Worm (Caenorhabditis elegans) whole organism, midembryonic: ENCODE data around the gene K07D4.9.

Experiments used
- cog-1 ChIP-seq: sonication (generic microtip); optimal IDR thresholded peaks from 2 replicates; lab custom pipeline; 2016; ENCODE audit warnings: missing genetic modification characterization, missing compliant biosample characterization
- flt-1 ChIP-seq: fragments of 200-800 bp; sonication (Bioruptor generic); IDR thresholded peaks from 2 replicates; pipeline ENCODE4 v1.3.6; 2022; ENCODE audit warnings: missing genetic modification characterization, missing compliant biosample characterization

ce11 chrII:4018617-4019016 lies 9.8 kb upstream of the K07D4.9 start, which contains the start of gene K07D4.6:
- no peak for TF ChIP-seq flt-1 (GFP tag; lab: Robert Waterston, UW)
- no peak for TF ChIP-seq cog-1 (tag; lab: Kevin White, UChicago)
